Worm (Caenorhabditis elegans): ENCODE results near the gene wrt-3.

Gene wrt-3

ce11 chrIV:9441391-9441790 lies 35.9 kb downstream of the wrt-3 start:
- TF ChIP-seq pes-1 (GFP tag; IDR thresholded peaks at IDR 0.05) (no peak), aly-1 (tag; optimal IDR thresholded peaks at IDR 0.05) (no peak), hmbx-1 (tag; optimal IDR thresholded peaks at IDR 0.05) (no peak), scrt-1 (GFP tag; IDR thresholded peaks at IDR 0.05) (no peak)

- TF ChIP-seq hnd-1 (tag; optimal IDR thresholded peaks at IDR 0.05) (no peak), ceh-13 (GFP tag; optimal IDR thresholded peaks at IDR 0.05) (no peak), aly-1 (tag; optimal IDR thresholded peaks at IDR 0.05) (peak; percentile 18)
Observed at ce11 chrIV:9440880-9441336, 36.3 kb downstream of the wrt-3 start, which contains the start of gene idh-1. TSS of gene idh-1 (minus strand) at chrIV:9441107.

ce11 chrIV:9438753-9439152 lies 38.5 kb downstream of the wrt-3 start:
- no peak for TF ChIP-seq sea-1 (GFP tag; conservative IDR thresholded peaks at IDR 0.05)
- no peak for TF ChIP-seq flt-1 (GFP tag; IDR thresholded peaks at IDR 0.05)
- TF ChIP-seq aly-1 (tag; optimal IDR thresholded peaks at IDR 0.05) = no peak
- no peak for TF ChIP-seq ceh-13 (GFP tag; optimal IDR thresholded peaks at IDR 0.05)
- TF ChIP-seq F13C5.2 (tag; optimal IDR thresholded peaks at IDR 0.05) = no peak
- no peak for TF ChIP-seq B0310.2 (tag; optimal IDR thresholded peaks at IDR 0.05)
- TF ChIP-seq tra-4 (tag; optimal IDR thresholded peaks at IDR 0.05) = no peak
- no peak for TF ChIP-seq hmg-4 (GFP tag; optimal IDR thresholded peaks at IDR 0.05)
- no peak for TF ChIP-seq hmbx-1 (tag; optimal IDR thresholded peaks at IDR 0.05)
- TF ChIP-seq scrt-1 (GFP tag; IDR thresholded peaks at IDR 0.05) = no peak
- TF ChIP-seq ceh-36 (tag; optimal IDR thresholded peaks at IDR 0.05) = no peak
- TF ChIP-seq pes-1 (GFP tag; IDR thresholded peaks at IDR 0.05) = no peak
- TF ChIP-seq tbx-11 (GFP tag; IDR thresholded peaks at IDR 0.05) = no peak
- no peak for TF ChIP-seq ama-1 (optimal IDR thresholded peaks at IDR 0.05)

ce11 chrIV:9432327-9432726 lies 44.9 kb downstream of the wrt-3 start:
- no peak for TF ChIP-seq hnd-1 (tag; optimal IDR thresholded peaks at IDR 0.05)

ce11 chrIV:9427959-9428358 lies 49.3 kb downstream of the wrt-3 start, which contains the start of gene F59B8.1:
TSS of gene F59B8.1 (plus strand) at chrIV:9428259.
- TF ChIP-seq tbx-11 (GFP tag; IDR thresholded peaks at IDR 0.05) (no peak), ceh-13 (GFP tag; optimal IDR thresholded peaks at IDR 0.05) (no peak)

Data from whole organism, early embryonic.